Worm (Caenorhabditis elegans) whole organism, young adult: ENCODE measurements around the gene dct-12.

ENCODE experiments used
- B0035.1 ChIP-seq: sonication (generic microtip); optimal IDR thresholded peaks from 2 replicates; lab custom pipeline; 2016; ENCODE audit warnings: missing genetic modification characterization, mild to moderate bottlenecking, missing compliant biosample characterization, missing genotype, missing genetic modification reagents
- D2030.7 ChIP-seq: fragments of 200-800 bp; sonication (Bioruptor generic); IDR thresholded peaks from 2 replicates; pipeline ENCODE4 v1.3.6; 2022; ENCODE audit warnings: missing genetic modification reagents, missing genetic modification characterization, missing compliant biosample characterization
- F22D6.2 ChIP-seq: sonication (generic microtip); optimal IDR thresholded peaks from 2 replicates; lab custom pipeline; 2016; ENCODE audit warnings: mild to moderate bottlenecking, missing genetic modification characterization, missing compliant biosample characterization
- F23B12.7 ChIP-seq: sonication (generic microtip); optimal IDR thresholded peaks from 2 replicates; lab custom pipeline; 2017; ENCODE audit warnings: missing genetic modification characterization, mild to moderate bottlenecking, missing compliant biosample characterization, antibody characterized with exemption, moderate library complexity; ENCODE audit not compliant: insufficient read depth
- F33H1.4 ChIP-seq: fragments of 200-800 bp; sonication (Bioruptor generic); IDR thresholded peaks from 2 replicates; pipeline ENCODE4 v1.3.6; 2022; ENCODE audit warnings: missing genetic modification reagents, missing genetic modification characterization, missing compliant biosample characterization
- F55B11.4 ChIP-seq: sonication (generic microtip); optimal IDR thresholded peaks from 2 replicates; lab custom pipeline; 2016; ENCODE audit warnings: missing compliant biosample characterization, missing genetic modification characterization, borderline replicate concordance; ENCODE audit not compliant: insufficient read depth
- K12H6.12 ChIP-seq: fragments of 200-800 bp; sonication (Bioruptor generic); optimal IDR thresholded peaks from 2 replicates; lab custom pipeline; 2018; ENCODE audit warnings: mild to moderate bottlenecking, missing genetic modification characterization, missing compliant biosample characterization
- T26A5.8 ChIP-seq: sonication (generic microtip); optimal IDR thresholded peaks from 2 replicates; lab custom pipeline; 2016; ENCODE audit warnings: missing genetic modification characterization, missing compliant biosample characterization
- Y53F4B.3 ChIP-seq: fragments of 200-800 bp; sonication (Bioruptor generic); IDR thresholded peaks from 2 replicates; pipeline ENCODE4 v1.3.6; 2022; ENCODE audit warnings: missing genetic modification reagents, missing genetic modification characterization, missing compliant biosample characterization
- Y56A3A.18 ChIP-seq: fragments of 200-800 bp; sonication (Bioruptor generic); IDR thresholded peaks from 2 replicates; pipeline ENCODE4 v1.3.6; 2022; ENCODE audit warnings: missing genetic modification reagents, missing genetic modification characterization, missing compliant biosample characterization
- Y79H2A.3 ChIP-seq: fragments of 200-800 bp; sonication (Bioruptor generic); conservative IDR thresholded peaks from 2 replicates; pipeline ENCODE4 v1.3.6; 2022; ENCODE audit warnings: missing genetic modification reagents, missing genetic modification characterization, missing compliant biosample characterization
- Y95B8A.8 ChIP-seq: fragments of 200-800 bp; sonication (Bioruptor generic); IDR thresholded peaks from 2 replicates; pipeline ENCODE4 v1.3.6; 2022; ENCODE audit warnings: missing genetic modification reagents, missing genetic modification characterization, missing compliant biosample characterization
- ZK185.1 ChIP-seq: sonication (generic microtip); optimal IDR thresholded peaks from 2 replicates; lab custom pipeline; 2016; ENCODE audit warnings: mild to moderate bottlenecking, missing genetic modification characterization, missing compliant biosample characterization; ENCODE audit not compliant: poor library complexity, severe bottlenecking
- aptf-2 ChIP-seq: fragments of 200-800 bp; sonication (Bioruptor generic); conservative IDR thresholded peaks from 2 replicates; pipeline ENCODE4 v1.3.6; 2022; ENCODE audit warnings: missing genetic modification reagents, missing genetic modification characterization, missing compliant biosample characterization
- attf-3 ChIP-seq: fragments of 200-800 bp; sonication (Bioruptor generic); conservative IDR thresholded peaks from 2 replicates; pipeline ENCODE4 v1.3.6; 2022; ENCODE audit warnings: missing genetic modification reagents, missing genetic modification characterization, missing compliant biosample characterization
- attf-5 ChIP-seq: fragments of 200-800 bp; sonication (Bioruptor generic); optimal IDR thresholded peaks from 2 replicates; lab custom pipeline; 2018; ENCODE audit warnings: mild to moderate bottlenecking, missing genetic modification characterization, missing compliant biosample characterization
- cebp-1 ChIP-seq, 2 experiments: fragments of 200-800 bp in 1 of 2; sonication (Bioruptor generic) in 1 of 2; sonication (generic microtip) in 1 of 2; IDR thresholded peaks in 1 of 2; optimal IDR thresholded peaks in 1 of 2; 2 replicates each; pipeline versions ENCODE4 v1.3.6 to Lab custom; 2017 to 2022; ENCODE audit warnings: missing compliant biosample characterization in 2 of 2, missing genetic modification characterization in 2 of 2, mild to moderate bottlenecking in 1 of 2, missing genetic modification reagents in 1 of 2, moderate library complexity in 1 of 2
- ceh-91 ChIP-seq: fragments of 200-800 bp; sonication (Bioruptor generic); IDR thresholded peaks from 2 replicates; pipeline ENCODE4 v1.3.6; 2022; ENCODE audit warnings: missing genetic modification reagents, missing genetic modification characterization, missing compliant biosample characterization
- die-1 ChIP-seq: sonication (generic microtip); optimal IDR thresholded peaks from 2 replicates; lab custom pipeline; 2016; ENCODE audit warnings: missing genotype, mild to moderate bottlenecking, missing genetic modification characterization, missing compliant biosample characterization
- dpff-1 ChIP-seq: sonication (generic microtip); optimal IDR thresholded peaks from 2 replicates; lab custom pipeline; 2017; ENCODE audit warnings: mild to moderate bottlenecking, missing genetic modification characterization, missing compliant biosample characterization
- egl-44 ChIP-seq: fragments of 200-800 bp; sonication (Bioruptor generic); IDR thresholded peaks from 2 replicates; pipeline ENCODE4 v1.3.6; 2022; ENCODE audit warnings: missing genetic modification reagents, missing genetic modification characterization, missing compliant biosample characterization
- ets-4 ChIP-seq: fragments of 200-800 bp; sonication (Bioruptor generic); optimal IDR thresholded peaks from 2 replicates; lab custom pipeline; 2018; ENCODE audit warnings: mild to moderate bottlenecking, missing genetic modification characterization, missing compliant biosample characterization
- fkh-3 ChIP-seq: sonication (generic microtip); optimal IDR thresholded peaks from 2 replicates; lab custom pipeline; 2016; ENCODE audit warnings: mild to moderate bottlenecking, missing genetic modification characterization, missing compliant biosample characterization
- hlh-12 ChIP-seq: sonication (generic microtip); optimal IDR thresholded peaks from 2 replicates; lab custom pipeline; 2016; ENCODE audit warnings: missing genetic modification characterization, missing compliant biosample characterization
- hmg-1.2 ChIP-seq: fragments of 200-800 bp; sonication (Bioruptor generic); IDR thresholded peaks from 2 replicates; pipeline ENCODE4 v1.3.6; 2022; ENCODE audit warnings: missing genetic modification reagents, missing genetic modification characterization, missing compliant biosample characterization
- hmg-20 ChIP-seq: fragments of 200-800 bp; sonication (Bioruptor generic); IDR thresholded peaks from 2 replicates; pipeline ENCODE4 v1.3.6; 2022; ENCODE audit warnings: missing genetic modification reagents, missing genetic modification characterization, missing compliant biosample characterization
- let-607 ChIP-seq, 2 experiments: fragments of 200-800 bp in 1 of 2; sonication (Bioruptor generic) in 1 of 2; sonication (generic microtip) in 1 of 2; optimal IDR thresholded peaks; 2 replicates each; lab custom pipeline; 2016 to 2018; ENCODE audit warnings: mild to moderate bottlenecking in 2 of 2, missing compliant biosample characterization in 2 of 2, missing genetic modification characterization in 2 of 2, moderate library complexity in 2 of 2, missing genotype in 1 of 2
- lin-26 ChIP-seq: fragments of 200-800 bp; sonication (Bioruptor generic); IDR thresholded peaks from 2 replicates; pipeline ENCODE4 v1.3.6; 2022; ENCODE audit warnings: missing genetic modification reagents, missing genetic modification characterization, missing compliant biosample characterization
- lin-40 ChIP-seq: sonication (generic microtip); optimal IDR thresholded peaks from 2 replicates; lab custom pipeline; 2016; ENCODE audit warnings: missing genetic modification characterization, mild to moderate bottlenecking, missing compliant biosample characterization, missing genotype, missing genetic modification reagents
- lin-54 ChIP-seq: fragments of 200-800 bp; sonication (Bioruptor generic); optimal IDR thresholded peaks from 2 replicates; lab custom pipeline; 2018; ENCODE audit warnings: mild to moderate bottlenecking, missing genetic modification characterization, missing compliant biosample characterization
- lsl-1 ChIP-seq: fragments of 200-800 bp; sonication (Bioruptor generic); optimal IDR thresholded peaks from 2 replicates; lab custom pipeline; 2018; ENCODE audit warnings: mild to moderate bottlenecking, missing genetic modification characterization, moderate library complexity, missing compliant biosample characterization
- madf-3 ChIP-seq: fragments of 200-800 bp; sonication (Bioruptor generic); IDR thresholded peaks from 2 replicates; pipeline ENCODE4 v1.3.6; 2022; ENCODE audit warnings: missing genetic modification reagents, missing genetic modification characterization, missing compliant biosample characterization
- madf-8 ChIP-seq: fragments of 200-800 bp; sonication (Bioruptor generic); conservative IDR thresholded peaks from 2 replicates; pipeline ENCODE4 v1.3.6; 2022; ENCODE audit warnings: missing genetic modification reagents, missing genetic modification characterization, missing compliant biosample characterization
- mes-4 ChIP-seq: sonication (generic microtip); optimal IDR thresholded peaks from 2 replicates; lab custom pipeline; 2016; ENCODE audit warnings: missing genotype, missing genetic modification characterization, missing compliant biosample characterization
- nfya-1 ChIP-seq: sonication (generic microtip); optimal IDR thresholded peaks from 2 replicates; lab custom pipeline; 2017; ENCODE audit warnings: antibody characterized with exemption, missing compliant biosample characterization, missing genetic modification characterization, borderline replicate concordance; ENCODE audit not compliant: insufficient read depth
- nfya-2 ChIP-seq: fragments of 200-800 bp; sonication (Bioruptor generic); IDR thresholded peaks from 2 replicates; pipeline ENCODE4 v1.3.6; 2022; ENCODE audit warnings: missing genetic modification reagents, missing genetic modification characterization, missing compliant biosample characterization
- nhr-120 ChIP-seq: fragments of 200-800 bp; sonication (Bioruptor generic); IDR thresholded peaks from 2 replicates; pipeline ENCODE4 v1.3.6; 2022; ENCODE audit warnings: missing genetic modification characterization, missing compliant biosample characterization
- nhr-80 ChIP-seq: sonication (generic microtip); optimal IDR thresholded peaks from 2 replicates; lab custom pipeline; 2016; ENCODE audit warnings: missing genetic modification characterization, missing compliant biosample characterization
- nhr-90 ChIP-seq: sonication (generic microtip); optimal IDR thresholded peaks from 2 replicates; lab custom pipeline; 2016; ENCODE audit warnings: missing genotype, mild to moderate bottlenecking, missing genetic modification characterization, missing compliant biosample characterization
- repo-1 ChIP-seq: sonication (generic microtip); optimal IDR thresholded peaks from 2 replicates; lab custom pipeline; 2017; ENCODE audit warnings: mild to moderate bottlenecking, missing genetic modification characterization, missing compliant biosample characterization
- rpc-1 ChIP-seq, 2 experiments: fragments of 150-350 bp in 1 of 2; sonication (generic microtip) in 1 of 2; optimal IDR thresholded peaks; 2 replicates each; lab custom pipeline; 2014 to 2018; ENCODE audit warnings: missing biosample characterization in 1 of 2, missing genetic modification characterization in 1 of 2, missing genetic modification reagents in 1 of 2, missing genotype in 1 of 2
- sdz-38 ChIP-seq: sonication (generic microtip); optimal IDR thresholded peaks from 2 replicates; lab custom pipeline; 2016; ENCODE audit warnings: missing genotype, missing genetic modification characterization, missing compliant biosample characterization
- unc-62 ChIP-seq: fragments of 150-350 bp; optimal IDR thresholded peaks from 2 replicates; lab custom pipeline; 2014; ENCODE audit warnings: missing biosample characterization, missing genetic modification reagents, missing genetic modification characterization
- zfh-2 ChIP-seq: fragments of 200-800 bp; sonication (Bioruptor generic); conservative IDR thresholded peaks from 2 replicates; pipeline ENCODE4 v1.3.6; 2022; ENCODE audit warnings: missing genetic modification reagents, missing genetic modification characterization, missing compliant biosample characterization
- ztf-28 ChIP-seq: fragments of 200-800 bp; sonication (Bioruptor generic); IDR thresholded peaks from 2 replicates; pipeline ENCODE4 v1.3.6; 2022; ENCODE audit warnings: missing genetic modification reagents, missing genetic modification characterization, missing compliant biosample characterization
- ztf-3 ChIP-seq: fragments of 200-800 bp; sonication (Bioruptor generic); optimal IDR thresholded peaks from 2 replicates; lab custom pipeline; 2018; ENCODE audit warnings: mild to moderate bottlenecking, missing genetic modification characterization, missing compliant biosample characterization

Gene dct-12

ce11 chrII:12435202-12435872, 3.1 kb upstream of the dct-12 start:
- TF ChIP-seq F55B11.4 (tag; lab: Kevin White, UChicago) (no peak), die-1 (tag; lab: Kevin White, UChicago) (peak; percentile 45), hmg-1.2 (GFP tag; lab: Robert Waterston, UW) (peak; percentile 23; the same call in 1 of the 2 replicates), dpff-1 (tag; lab: Kevin White, UChicago) (no peak), fkh-3 (tag; lab: Kevin White, UChicago) (no peak), ZK185.1 (tag; lab: Kevin White, UChicago) (no peak), madf-3 (GFP tag; lab: Robert Waterston, UW) (no peak), repo-1 (tag; lab: Kevin White, UChicago) (no peak), hlh-12 (tag; lab: Kevin White, UChicago) (no peak), sdz-38 (no peak), aptf-2 (GFP tag; lab: Robert Waterston, UW) (no peak), nfya-2 (GFP tag; lab: Robert Waterston, UW) (no peak), F33H1.4 (GFP tag; lab: Robert Waterston, UW) (peak; percentile 22; the same call in 1 of the 2 replicates), let-607 (tag; optimal IDR thresholded peaks at IDR 0.05; lab: Kevin White, UChicago) (no peak), lsl-1 (no peak), ztf-28 (GFP tag; lab: Robert Waterston, UW) (0 out of 2 replicates have a peak, but pooled peaks have one; percentile 13), lin-40 (tag; lab: Kevin White, UChicago) (no peak), ets-4 (GFP tag; lab: Kevin White, UChicago) (no peak), lin-26 (GFP tag; lab: Robert Waterston, UW) (peak; percentile 65; the same call in 1 of the 2 replicates), attf-3 (GFP tag; lab: Robert Waterston, UW) (no peak), zfh-2 (GFP tag; lab: Robert Waterston, UW) (peak; percentile 81), nhr-80 (tag; lab: Kevin White, UChicago) (no peak), egl-44 (GFP tag; lab: Robert Waterston, UW) (no peak), Y56A3A.18 (GFP tag; lab: Robert Waterston, UW) (no peak), attf-5 (GFP tag; lab: Kevin White, UChicago) (no peak), Y79H2A.3 (GFP tag; lab: Robert Waterston, UW) (no peak), unc-62 (GFP tag; lab: Kevin White, UChicago) (no peak), rpc-1 (optimal IDR thresholded peaks at IDR 0.05; lab: Kevin White, UChicago) (peak; percentile 62), rpc-1 (tag; optimal IDR thresholded peaks at IDR 0.05; lab: Kevin White, UChicago) (peak; percentile 75), F22D6.2 (tag; lab: Kevin White, UChicago) (no peak), T26A5.8 (tag; lab: Kevin White, UChicago) (no peak), hmg-20 (GFP tag; lab: Robert Waterston, UW) (no peak), ztf-3 (no peak), nfya-1 (tag; lab: Kevin White, UChicago) (no peak), cebp-1 (GFP tag; IDR thresholded peaks at IDR 0.05; lab: Robert Waterston, UW) (no peak), cebp-1 (tag; optimal IDR thresholded peaks at IDR 0.05; lab: Kevin White, UChicago) (no peak), B0035.1 (tag; lab: Kevin White, UChicago) (no peak), D2030.7 (GFP tag; lab: Robert Waterston, UW) (no peak; the same call in 1 of the 2 replicates), Y95B8A.8 (GFP tag; lab: Robert Waterston, UW) (no peak), K12H6.12 (no peak), nhr-120 (GFP tag; lab: Robert Waterston, UW) (0 out of 2 replicates have a peak, but pooled peaks have one; percentile 11), lin-54 (no peak), Y53F4B.3 (GFP tag; lab: Robert Waterston, UW) (no peak), F23B12.7 (tag; lab: Kevin White, UChicago) (peak; percentile 22), nhr-90 (tag; lab: Kevin White, UChicago) (no peak), madf-8 (GFP tag; lab: Robert Waterston, UW) (no peak), mes-4 (tag; lab: Kevin White, UChicago) (no peak), ceh-91 (GFP tag; lab: Robert Waterston, UW) (no peak; the same call in 1 of the 2 replicates)
